Fruit fly (Drosophila melanogaster) whole organism, embryonic: ENCODE results near the gene Tctp.

Source experiments
- Blimp-1 ChIP-seq: fragments of 200-800 bp; sonication (Bioruptor generic); optimal IDR thresholded peaks from 3 replicates; lab custom pipeline; 2018; ENCODE audit warnings: missing biosample characterization, missing genetic modification characterization, mild to moderate bottlenecking, moderate library complexity, missing genetic modification reagents
- CG11695 ChIP-seq: fragments of 200-800 bp; sonication (Bioruptor generic); IDR thresholded peaks from 3 replicates; pipeline ENCODE4 v1.3.6; 2022; ENCODE audit warnings: missing biosample characterization, missing genetic modification characterization
- CG2199 ChIP-seq: fragments of 200-800 bp; sonication (Bioruptor generic); IDR thresholded peaks from 3 replicates; pipeline ENCODE4 v1.3.6; 2022; ENCODE audit warnings: missing biosample characterization, missing genetic modification characterization
- CG31441 ChIP-seq: fragments of 200-800 bp; sonication (Bioruptor generic); IDR thresholded peaks from 2 replicates; pipeline ENCODE4 v1.3.6; 2022; ENCODE audit warnings: missing biosample characterization, missing genetic modification characterization
- CG34376 ChIP-seq: fragments of 200-800 bp; sonication (Bioruptor generic); optimal IDR thresholded peaks from 2 replicates; lab custom pipeline; 2018; ENCODE audit warnings: missing biosample characterization, mild to moderate bottlenecking, missing genetic modification characterization
- CG3847 ChIP-seq: fragments of 200-800 bp; sonication (Bioruptor generic); IDR thresholded peaks from 2 replicates; pipeline ENCODE4 v1.3.6; 2022; ENCODE audit warnings: missing biosample characterization, missing genetic modification characterization
- CG4360 ChIP-seq: fragments of 200-800 bp; sonication (Bioruptor generic); IDR thresholded peaks from 2 replicates; pipeline ENCODE4 v1.3.6; 2022; ENCODE audit warnings: missing biosample characterization, missing genetic modification characterization
- CG4404 ChIP-seq: fragments of 200-800 bp; sonication (Bioruptor generic); IDR thresholded peaks from 2 replicates; pipeline ENCODE4 v1.3.6; 2022; ENCODE audit warnings: missing biosample characterization, missing genetic modification characterization
- CG4707 ChIP-seq: fragments of 200-800 bp; sonication (Bioruptor generic); optimal IDR thresholded peaks from 2 replicates; lab custom pipeline; 2018; ENCODE audit warnings: missing biosample characterization, mild to moderate bottlenecking, missing genetic modification characterization, moderate library complexity
- CG6689 ChIP-seq: fragments of 200-800 bp; sonication (Bioruptor generic); IDR thresholded peaks from 2 replicates; pipeline ENCODE4 v1.3.6; 2022; ENCODE audit warnings: missing biosample characterization, missing genetic modification characterization
- CG9797 ChIP-seq: fragments of 200-800 bp; sonication (Bioruptor generic); optimal IDR thresholded peaks from 3 replicates; lab custom pipeline; 2018; ENCODE audit warnings: missing biosample characterization, mild to moderate bottlenecking, missing genetic modification characterization
- CHES-1-like ChIP-seq: fragments of 200-800 bp; sonication (Bioruptor generic); optimal IDR thresholded peaks from 2 replicates; lab custom pipeline; 2016; ENCODE audit warnings: missing biosample characterization, missing genetic modification characterization
- Drgx ChIP-seq: fragments of 200-800 bp; sonication (Bioruptor generic); IDR thresholded peaks from 2 replicates; pipeline ENCODE4 v1.3.6; 2022; ENCODE audit warnings: missing biosample characterization, missing genetic modification characterization
- Elba2 ChIP-seq: fragments of 200-800 bp; sonication (Bioruptor generic); optimal IDR thresholded peaks from 3 replicates; lab custom pipeline; 2016; ENCODE audit warnings: missing biosample characterization, missing genetic modification characterization
- Ets65A ChIP-seq: fragments of 200-800 bp; sonication (Bioruptor generic); peaks from one replicate; lab custom pipeline; 2016; ENCODE audit warnings: missing biosample characterization, missing genetic modification characterization
- Opbp ChIP-seq: fragments of 200-800 bp; sonication (Bioruptor generic); IDR thresholded peaks from 3 replicates; pipeline ENCODE4 v1.3.6; 2022; ENCODE audit warnings: missing biosample characterization, missing genetic modification characterization; ENCODE audit not compliant: partially characterized antibody
- Sry-δ ChIP-seq: fragments of 200-800 bp; sonication (Bioruptor generic); optimal IDR thresholded peaks from 2 replicates; lab custom pipeline; 2016; ENCODE audit warnings: missing biosample characterization, missing genetic modification characterization
- Trl ChIP-seq, 3 experiments: fragments of >200 bp in 2 of 3; fragments of 200-800 bp in 1 of 3; sonication (Bioruptor generic) in 1 of 3; optimal IDR thresholded peaks; 2 replicates in 1 of 3; 3 replicates in 2 of 3; lab custom pipeline; 2016 to 2017; ENCODE audit warnings: missing biosample characterization in 1 of 3, missing genetic modification characterization in 1 of 3
- btn ChIP-seq: fragments of 200-800 bp; sonication (Bioruptor generic); optimal IDR thresholded peaks from 2 replicates; lab custom pipeline; 2016; ENCODE audit warnings: missing biosample characterization, missing genetic modification characterization
- en ChIP-seq: fragments of 200-800 bp; sonication (Bioruptor generic); optimal IDR thresholded peaks from 2 replicates; lab custom pipeline; 2016; ENCODE audit warnings: missing biosample characterization, missing genetic modification characterization
- exex ChIP-seq: fragments of 200-800 bp; sonication (Bioruptor generic); optimal IDR thresholded peaks from 4 replicates; lab custom pipeline; 2018; ENCODE audit warnings: missing biosample characterization, mild to moderate bottlenecking, missing genetic modification characterization, moderate library complexity
- ham ChIP-seq: fragments of 200-800 bp; sonication (Bioruptor generic); IDR thresholded peaks from 2 replicates; pipeline ENCODE4 v1.3.6; 2022; ENCODE audit warnings: missing biosample characterization, missing genetic modification characterization
- ken ChIP-seq: fragments of 200-800 bp; sonication (Bioruptor generic); IDR thresholded peaks from 3 replicates; pipeline ENCODE4 v1.3.6; 2022; ENCODE audit warnings: missing biosample characterization, missing genetic modification characterization
- mam ChIP-seq: fragments of 200-800 bp; sonication (Bioruptor generic); optimal IDR thresholded peaks from 3 replicates; lab custom pipeline; 2016; ENCODE audit warnings: missing biosample characterization, missing genetic modification characterization
- mld ChIP-seq: fragments of 200-800 bp; sonication (Bioruptor generic); IDR thresholded peaks from 3 replicates; pipeline ENCODE4 v1.3.6; 2022; ENCODE audit warnings: missing biosample characterization, missing genetic modification characterization; ENCODE audit not compliant: partially characterized antibody
- oc ChIP-seq: fragments of 200-800 bp; sonication (Bioruptor generic); optimal IDR thresholded peaks from 2 replicates; lab custom pipeline; 2018; ENCODE audit warnings: missing biosample characterization, mild to moderate bottlenecking, missing genetic modification characterization, moderate library complexity
- p53 ChIP-seq: fragments of 200-800 bp; sonication (Bioruptor generic); optimal IDR thresholded peaks from 2 replicates; lab custom pipeline; 2016; ENCODE audit warnings: missing biosample characterization, missing genetic modification characterization
- tgo ChIP-seq: fragments of 200-800 bp; sonication (Bioruptor generic); IDR thresholded peaks from 3 replicates; pipeline ENCODE4 v1.3.6; 2022; ENCODE audit warnings: missing biosample characterization, missing genetic modification characterization
- unpg ChIP-seq: fragments of 200-800 bp; sonication (Bioruptor generic); optimal IDR thresholded peaks from 3 replicates; lab custom pipeline; 2018; ENCODE audit warnings: missing biosample characterization, mild to moderate bottlenecking, missing genetic modification characterization, moderate library complexity

Tctp gene

dm6 chr3R:11209801-11210402 is at the start of gene Tctp, which contains the start of gene SdhC (continued):
- TF ChIP-seq CG31441 (GFP tag; lab: Robert Waterston, UW) (peak; percentile 59; the same call in 1 of the 2 replicates), en (GFP tag; lab: Kevin White, UChicago) (no peak), mam (GFP tag; lab: Kevin White, UChicago) (peak; percentile 47), Sry-δ (GFP tag; lab: Kevin White, UChicago) (peak; percentile 72), Blimp-1 (GFP tag; lab: Kevin White, UChicago) (peak; percentile 42), CG9797 (GFP tag; lab: Kevin White, UChicago) (peak; percentile 67), Opbp (GFP tag; lab: Robert Waterston, UW) (no peak), Elba2 (GFP tag; lab: Kevin White, UChicago) (peak; percentile 19), tgo (no peak)

dm6 chr3R:11160907-11161306 is 49.1 kb upstream of the Tctp start, which contains the start of gene CG4757:
CG4757 (plus strand) TSS chr3R:11161207.
- TF ChIP-seq CG2199 (GFP tag; lab: Robert Waterston, UW) (no peak), CG6689 (GFP tag; lab: Robert Waterston, UW) (no peak), ken (GFP tag; lab: Robert Waterston, UW) (no peak), CG31441 (GFP tag; lab: Robert Waterston, UW) (no peak), CG4707 (no peak)

- TF ChIP-seq ham (no peak), exex (tag; lab: Kevin White, UChicago) (peak; percentile 52)
Measured at dm6 chr3R:11165974-11166373, 44.1 kb upstream of the Tctp start, which contains the start of gene Ugt35E1. Ugt35E1 (minus strand) TSS chr3R:11166074.

- no peak for TF ChIP-seq CHES-1-like (GFP tag; lab: Kevin White, UChicago)
- TF ChIP-seq CG34376, result peak; percentile 39
- peak; percentile 34 for TF ChIP-seq Ets65A
- no peak for TF ChIP-seq CG4360 (GFP tag; lab: Robert Waterston, UW)
- TF ChIP-seq mld (GFP tag; lab: Robert Waterston, UW), result no peak
- TF ChIP-seq CG4404 (GFP tag; lab: Robert Waterston, UW), result no peak
- no peak for TF ChIP-seq p53 (GFP tag; lab: Kevin White, UChicago)
- TF ChIP-seq exex (tag; lab: Kevin White, UChicago), result peak; percentile 91
Measured at dm6 chr3R:11167931-11168465, 42.0 kb upstream of the Tctp start, which contains the start of gene Ugt35E2. Ugt35E2 (minus strand) TSS chr3R:11167981.

dm6 chr3R:11170146-11170545 is 39.9 kb upstream of the Tctp start, which contains the start of gene Ugt35B1:
Ugt35B1 (minus strand) TSS chr3R:11170246.
- no peak for TF ChIP-seq Ets65A
- TF ChIP-seq oc (tag; lab: Kevin White, UChicago), result no peak
- TF ChIP-seq btn (GFP tag; lab: Kevin White, UChicago), result no peak
- no peak for TF ChIP-seq Trl (optimal IDR thresholded peaks at IDR 0.05; lab: Kevin White, UChicago)
- TF ChIP-seq Trl (GFP tag; optimal IDR thresholded peaks at IDR 0.05; lab: Kevin White, UChicago), result no peak
- no peak for TF ChIP-seq CG3847 (GFP tag; lab: Robert Waterston, UW)
- TF ChIP-seq Drgx, result no peak
- no peak for TF ChIP-seq unpg (GFP tag; lab: Kevin White, UChicago)
- TF ChIP-seq CG11695, result no peak
